Fruit fly (Drosophila melanogaster) whole organism, prepupa: ENCODE results near the gene Csas.

ENCODE experiments used
- Blimp-1 ChIP-seq: fragments of 200-800 bp; sonication (Bioruptor generic); optimal IDR thresholded peaks from 3 replicates; lab custom pipeline; 2017; ENCODE audit warnings: missing biosample characterization, missing genetic modification characterization, mild to moderate bottlenecking, moderate library complexity, missing genetic modification reagents
- CG10631 ChIP-seq: fragments of 200-800 bp; sonication (Bioruptor generic); optimal IDR thresholded peaks from 2 replicates; lab custom pipeline; 2016; ENCODE audit warnings: missing biosample characterization, missing genetic modification characterization
- CG10669 ChIP-seq: fragments of 200-800 bp; sonication (Bioruptor generic); optimal IDR thresholded peaks from 3 replicates; lab custom pipeline; 2018; ENCODE audit warnings: missing biosample characterization, mild to moderate bottlenecking, missing genetic modification characterization, moderate library complexity
- CG11902 ChIP-seq: fragments of 200-800 bp; sonication (Bioruptor generic); optimal IDR thresholded peaks from 3 replicates; lab custom pipeline; 2016; ENCODE audit warnings: missing biosample characterization, missing genetic modification characterization
- CG32006 ChIP-seq: fragments of 200-800 bp; sonication (Bioruptor generic); optimal IDR thresholded peaks from 3 replicates; lab custom pipeline; 2017; ENCODE audit warnings: missing biosample characterization, mild to moderate bottlenecking, missing genetic modification characterization
- CG34406 ChIP-seq: fragments of 200-800 bp; sonication (Bioruptor generic); optimal IDR thresholded peaks from 3 replicates; lab custom pipeline; 2016; ENCODE audit warnings: missing biosample characterization, missing genetic modification characterization
- CG8319 ChIP-seq: fragments of 200-800 bp; sonication (Bioruptor generic); optimal IDR thresholded peaks from 3 replicates; lab custom pipeline; 2016; ENCODE audit warnings: missing biosample characterization, missing genetic modification characterization
- Gug ChIP-seq: fragments of 200-800 bp; sonication (Bioruptor generic); IDR thresholded peaks from 2 replicates; pipeline ENCODE4 v1.3.6; 2022; ENCODE audit warnings: missing biosample characterization, missing genetic modification characterization
- Hr4 ChIP-seq: fragments of 200-800 bp; sonication (Bioruptor generic); optimal IDR thresholded peaks from 3 replicates; lab custom pipeline; 2016; ENCODE audit warnings: missing biosample characterization, missing genetic modification characterization
- Lpt ChIP-seq: fragments of 200-800 bp; sonication (Bioruptor generic); optimal IDR thresholded peaks from 3 replicates; lab custom pipeline; 2016; ENCODE audit warnings: missing biosample characterization, missing genetic modification characterization
- Sox102F ChIP-seq: fragments of 200-800 bp; sonication (Bioruptor generic); optimal IDR thresholded peaks from 2 replicates; lab custom pipeline; 2016; ENCODE audit warnings: missing biosample characterization, mild to moderate bottlenecking, missing genetic modification characterization
- esn ChIP-seq: fragments of 200-800 bp; sonication (Bioruptor generic); optimal IDR thresholded peaks from 2 replicates; lab custom pipeline; 2016; ENCODE audit warnings: missing biosample characterization, mild to moderate bottlenecking, missing genetic modification characterization, moderate library complexity
- net ChIP-seq: fragments of 200-800 bp; sonication (Bioruptor generic); optimal IDR thresholded peaks from 3 replicates; lab custom pipeline; 2016; ENCODE audit warnings: missing biosample characterization, missing genetic modification characterization
- vri ChIP-seq: fragments of 200-800 bp; sonication (Bioruptor generic); optimal IDR thresholded peaks from 3 replicates; lab custom pipeline; 2016; ENCODE audit warnings: missing biosample characterization, mild to moderate bottlenecking, missing genetic modification characterization

DNA sequence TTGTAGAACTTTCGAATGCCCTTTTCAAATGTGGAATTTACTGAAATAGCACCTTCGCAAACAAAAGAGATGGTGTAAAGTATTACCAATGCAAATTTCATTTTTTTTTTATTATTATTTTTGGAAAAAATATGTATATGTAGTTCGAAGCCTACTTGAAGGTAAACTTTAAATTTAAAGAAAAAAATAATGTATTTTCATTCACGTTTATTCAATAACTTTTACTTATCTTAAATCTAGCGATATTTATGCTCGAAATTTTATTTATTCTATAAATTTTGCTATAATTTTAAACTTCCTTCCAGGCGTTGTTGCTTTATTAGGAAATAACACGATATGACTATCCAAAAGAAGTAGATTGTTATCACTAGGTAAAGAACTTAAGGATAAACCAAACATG, 36.1 kb downstream of the Csas start, which contains the start of gene CG33710:
- TF ChIP-seq CG34406 (GFP tag; lab: Kevin White, UChicago), result no peak
- no peak for TF ChIP-seq CG10669 (GFP tag; lab: Kevin White, UChicago)
- no peak for TF ChIP-seq CG11902 (GFP tag; lab: Kevin White, UChicago)
- no peak for TF ChIP-seq Gug (GFP tag; lab: Robert Waterston, UW)
- TF ChIP-seq Blimp-1 (GFP tag; lab: Kevin White, UChicago), result no peak
- TF ChIP-seq CG8319 (GFP tag; lab: Kevin White, UChicago), result no peak
- no peak for TF ChIP-seq net
- no peak for TF ChIP-seq Lpt (GFP tag; lab: Kevin White, UChicago)
- no peak for TF ChIP-seq vri (GFP tag; lab: Kevin White, UChicago)
- TF ChIP-seq CG32006 (GFP tag; lab: Kevin White, UChicago), result no peak
- no peak for TF ChIP-seq Hr4 (GFP tag; lab: Kevin White, UChicago)
- no peak for TF ChIP-seq esn (GFP tag; lab: Kevin White, UChicago)
- TF ChIP-seq Sox102F, result no peak
- TF ChIP-seq CG10631, result no peak
